Fruit fly (Drosophila melanogaster): ENCODE data around the gene CG44158.
A peak's percentile ranks its signal among the peaks of the same experiment; 100 is the strongest.

CG44158 gene

DNA sequence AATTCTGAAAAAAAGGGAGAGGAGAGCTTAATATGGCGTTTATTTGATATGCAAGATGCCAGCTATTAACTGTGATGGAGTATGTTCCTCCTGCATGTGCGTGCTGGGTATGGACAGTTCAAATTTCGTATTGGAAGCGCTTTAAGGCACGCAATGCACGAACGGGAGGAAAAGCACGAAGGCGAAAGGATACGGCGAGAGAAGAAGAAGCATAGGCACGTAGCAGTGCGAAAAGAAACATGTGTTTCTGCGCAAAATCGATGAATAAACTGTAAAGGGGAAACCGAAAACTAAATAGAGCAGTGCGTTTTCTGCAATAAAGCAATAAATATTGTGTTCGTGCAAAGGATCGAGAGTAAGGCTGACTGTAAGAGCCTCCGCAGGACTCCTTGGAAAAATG, 7.3 kb downstream of the CG44158 start, which contains the start of gene CG14314:
CG14314 (plus strand) TSS at position 243 of the 400 bp plus-strand sequence.
- TF ChIP-seq CG32121 (GFP tag; IDR thresholded peaks at IDR 0.05): no peak
- TF ChIP-seq EcR (GFP tag; optimal IDR thresholded peaks at IDR 0.05): no peak
- no peak for TF ChIP-seq fd96Ca (GFP tag; IDR thresholded peaks at IDR 0.05)
- TF ChIP-seq gl (tag; optimal IDR thresholded peaks at IDR 0.05): no peak
- no peak for TF ChIP-seq CG15710 (tag; optimal IDR thresholded peaks at IDR 0.05)
- no peak for TF ChIP-seq Snoo (tag; optimal IDR thresholded peaks at IDR 0.05)

DNA sequence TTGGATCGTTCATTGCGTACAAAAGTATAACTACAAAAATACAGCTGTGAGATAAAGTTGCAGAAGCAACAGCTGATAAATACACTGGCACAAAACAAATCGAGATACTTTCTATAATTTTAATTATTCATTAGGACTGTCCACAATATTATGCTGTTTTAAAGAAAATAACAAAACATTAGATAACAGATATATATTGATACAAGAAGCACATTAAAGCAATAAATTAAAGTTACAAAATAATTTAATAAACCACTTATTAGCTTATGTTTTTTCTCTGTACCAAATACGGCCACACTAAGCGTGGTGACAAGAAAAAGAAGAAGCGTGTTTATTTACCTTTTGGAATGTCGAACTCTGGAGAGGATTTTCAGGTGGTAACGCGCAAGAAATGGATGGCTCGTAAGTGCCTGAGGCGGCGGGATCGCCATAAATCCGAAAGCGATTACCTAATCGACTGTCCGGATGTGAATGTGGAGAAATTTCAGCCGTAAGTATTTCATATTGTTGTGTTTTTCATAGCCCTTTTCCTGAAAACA, 11.7 kb downstream of the CG44158 start, which contains the start of the genes CG7988 and CG7183:
CG7988 (plus strand) TSS at position 316 of the 539 bp plus-strand sequence.
CG7183 (minus strand) TSS at position 489 of the 539 bp plus-strand sequence.
- TF ChIP-seq CG15710 (tag; optimal IDR thresholded peaks at IDR 0.05) (peak; percentile 99), CG32121 (GFP tag; IDR thresholded peaks at IDR 0.05) (peak; percentile 98), rn (GFP tag; IDR thresholded peaks at IDR 0.05) (peak; percentile 98), CG8301 (tag; optimal IDR thresholded peaks at IDR 0.05) (peak; percentile 97), CG4496 (GFP tag; IDR thresholded peaks at IDR 0.05) (peak; percentile 98), EcR (GFP tag; optimal IDR thresholded peaks at IDR 0.05) (no peak), CG13204 (GFP tag; optimal IDR thresholded peaks at IDR 0.05) (no peak), Pif1A (GFP tag; optimal IDR thresholded peaks at IDR 0.05) (peak; percentile 94), fd96Ca (GFP tag; IDR thresholded peaks at IDR 0.05) (no peak), CG17806 (tag; optimal IDR thresholded peaks at IDR 0.05) (peak; percentile 98), CG8159 (tag; optimal IDR thresholded peaks at IDR 0.05) (peak; percentile 99), gl (tag; optimal IDR thresholded peaks at IDR 0.05) (peak; percentile 91), D1 (tag; optimal IDR thresholded peaks at IDR 0.05) (no peak), CG12605 (GFP tag; IDR thresholded peaks at IDR 0.05) (peak; percentile 98), Ets98B (GFP tag; IDR thresholded peaks at IDR 0.05) (peak; percentile 96), CG14655 (GFP tag; optimal IDR thresholded peaks at IDR 0.05) (peak; percentile 96), Snoo (tag; optimal IDR thresholded peaks at IDR 0.05) (peak; percentile 98), CG10348 (GFP tag; IDR thresholded peaks at IDR 0.05) (peak; percentile 93), CG34367 (tag; optimal IDR thresholded peaks at IDR 0.05) (peak; percentile 98), Pif1B (GFP tag; optimal IDR thresholded peaks at IDR 0.05) (peak; percentile 90), CG9948 (tag; optimal IDR thresholded peaks at IDR 0.05) (peak; percentile 99)

DNA sequence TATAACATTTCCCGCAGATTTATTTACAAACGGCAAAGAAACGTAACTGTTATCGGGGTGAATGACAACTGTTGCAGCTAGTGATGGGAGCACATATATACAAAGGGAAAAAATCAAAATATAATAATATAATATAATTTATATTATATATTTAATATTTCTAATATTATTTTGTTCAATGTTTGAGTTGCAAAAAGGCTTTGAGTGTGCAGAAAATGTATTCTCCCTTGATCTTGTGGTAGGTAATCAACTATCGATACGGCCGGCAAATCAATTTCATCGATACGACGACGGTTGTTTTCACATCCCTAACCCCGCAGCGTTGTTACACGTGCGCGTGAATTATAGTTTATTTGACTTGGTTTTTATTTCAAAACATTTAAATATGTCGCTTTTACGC, 14.9 kb downstream of the CG44158 start, which contains the start of the genes mTerf5 and Non3:
mTerf5 (minus strand) TSS at position 249 of the 400 bp plus-strand sequence.
Non3 (plus strand) TSS at position 289 of the 400 bp plus-strand sequence.
- TF ChIP-seq CG9948 (tag; optimal IDR thresholded peaks at IDR 0.05) (peak; percentile 5), CG32121 (GFP tag; IDR thresholded peaks at IDR 0.05) (0 out of 2 replicates have a peak, but pooled peaks have one; percentile 35), CG12605 (GFP tag; IDR thresholded peaks at IDR 0.05) (peak; percentile 25; the same call in 1 of the 2 replicates), CG8301 (tag; optimal IDR thresholded peaks at IDR 0.05) (no peak), CG4496 (GFP tag; IDR thresholded peaks at IDR 0.05) (no peak), Pif1A (GFP tag; optimal IDR thresholded peaks at IDR 0.05) (no peak), CG10348 (GFP tag; IDR thresholded peaks at IDR 0.05) (no peak), rn (GFP tag; IDR thresholded peaks at IDR 0.05) (no peak), Ets98B (GFP tag; IDR thresholded peaks at IDR 0.05) (peak; percentile 32; the same call in 1 of the 2 replicates), gl (tag; optimal IDR thresholded peaks at IDR 0.05) (no peak), CG14655 (GFP tag; optimal IDR thresholded peaks at IDR 0.05) (no peak), fd96Ca (GFP tag; IDR thresholded peaks at IDR 0.05) (peak; percentile 61; the same call in 2 of the 3 replicates), CG15710 (tag; optimal IDR thresholded peaks at IDR 0.05) (peak; percentile 49), D1 (tag; optimal IDR thresholded peaks at IDR 0.05) (no peak), CG8159 (tag; optimal IDR thresholded peaks at IDR 0.05) (peak; percentile 42), Pif1B (GFP tag; optimal IDR thresholded peaks at IDR 0.05) (no peak), CG13204 (GFP tag; optimal IDR thresholded peaks at IDR 0.05) (no peak), CG34367 (tag; optimal IDR thresholded peaks at IDR 0.05) (no peak), EcR (GFP tag; optimal IDR thresholded peaks at IDR 0.05) (peak; percentile 86), CG17806 (tag; optimal IDR thresholded peaks at IDR 0.05) (peak; percentile 37), Snoo (tag; optimal IDR thresholded peaks at IDR 0.05) (peak; percentile 33)

DNA sequence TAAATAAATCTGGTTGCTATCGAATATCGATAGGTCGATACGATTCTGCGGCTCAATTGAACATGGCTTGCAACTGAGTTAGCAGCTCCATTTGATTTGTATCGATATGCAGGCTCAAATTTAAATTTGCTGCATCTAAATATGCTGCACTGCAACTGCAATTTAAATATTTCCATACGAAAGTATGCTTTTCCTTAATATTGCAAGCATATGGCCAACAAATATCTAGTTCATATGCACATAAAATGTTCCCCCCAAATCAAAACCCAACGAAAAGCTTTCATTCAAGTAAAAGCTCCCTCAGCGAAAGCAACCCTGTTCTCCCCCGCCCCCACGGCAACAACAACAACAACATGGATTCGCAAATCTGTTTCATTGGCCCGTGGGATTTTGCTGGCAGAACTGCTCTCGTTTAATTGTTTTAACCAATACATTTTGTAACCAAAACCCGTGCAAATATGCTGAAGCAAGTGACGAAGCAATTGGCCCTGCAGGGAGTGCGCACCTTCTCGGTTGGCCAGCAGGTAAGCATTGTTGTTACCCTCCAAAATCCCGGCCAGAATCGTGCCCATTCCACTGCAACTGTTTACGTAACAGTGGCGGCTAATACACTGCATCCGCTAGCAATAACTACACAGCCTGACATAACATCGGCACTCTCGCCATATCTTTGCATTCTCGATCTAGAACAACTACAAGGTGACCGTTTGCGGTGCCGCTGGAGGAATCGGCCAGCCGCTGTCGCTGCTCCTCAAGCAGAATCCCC, 17.6 kb downstream of the CG44158 start, which contains the start of the genes CG7168 and Mdh2:
CG7168 (minus strand) TSS at position 40 of the 766 bp plus-strand sequence.
Mdh2 (plus strand) TSS at position 354 of the 766 bp plus-strand sequence.
- TF ChIP-seq CG4496 (GFP tag; IDR thresholded peaks at IDR 0.05): no peak
- no peak for TF ChIP-seq D1 (tag; optimal IDR thresholded peaks at IDR 0.05)
- TF ChIP-seq gl (tag; optimal IDR thresholded peaks at IDR 0.05): no peak
- TF ChIP-seq EcR (GFP tag; optimal IDR thresholded peaks at IDR 0.05): peak; percentile 6
- TF ChIP-seq CG8159 (tag; optimal IDR thresholded peaks at IDR 0.05): no peak

DNA sequence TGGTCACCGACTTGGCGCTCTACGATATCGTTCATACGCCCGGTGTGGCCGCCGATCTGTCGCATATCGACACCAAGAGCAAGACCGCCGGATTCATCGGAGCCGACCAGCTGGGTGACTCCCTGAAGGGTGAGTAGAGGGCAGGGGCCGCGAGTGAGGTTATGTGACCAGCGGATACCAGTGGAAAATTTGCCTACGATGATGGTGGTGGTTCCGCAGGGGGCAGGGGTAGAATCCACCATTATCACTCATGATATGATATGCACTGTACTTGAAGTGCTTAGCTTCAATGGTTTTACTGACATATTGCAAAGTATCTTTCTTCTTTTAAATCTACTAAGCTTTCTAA, 18.2 kb downstream of the CG44158 start:
- TF ChIP-seq CG15710 (tag; optimal IDR thresholded peaks at IDR 0.05) (no peak), CG32121 (GFP tag; IDR thresholded peaks at IDR 0.05) (0 out of 2 replicates have a peak, but pooled peaks have one; percentile 25), EcR (GFP tag; optimal IDR thresholded peaks at IDR 0.05) (peak; percentile 73), CG8301 (tag; optimal IDR thresholded peaks at IDR 0.05) (no peak), Pif1A (GFP tag; optimal IDR thresholded peaks at IDR 0.05) (no peak), CG4496 (GFP tag; IDR thresholded peaks at IDR 0.05) (peak; percentile 24; the same call in 2 of the 3 replicates), rn (GFP tag; IDR thresholded peaks at IDR 0.05) (no peak), CG13204 (GFP tag; optimal IDR thresholded peaks at IDR 0.05) (no peak), CG8159 (tag; optimal IDR thresholded peaks at IDR 0.05) (no peak), Ets98B (GFP tag; IDR thresholded peaks at IDR 0.05) (no peak)
